Worm (Caenorhabditis elegans): ENCODE results near the gene ptp-3.

Gene ptp-3

DNA sequence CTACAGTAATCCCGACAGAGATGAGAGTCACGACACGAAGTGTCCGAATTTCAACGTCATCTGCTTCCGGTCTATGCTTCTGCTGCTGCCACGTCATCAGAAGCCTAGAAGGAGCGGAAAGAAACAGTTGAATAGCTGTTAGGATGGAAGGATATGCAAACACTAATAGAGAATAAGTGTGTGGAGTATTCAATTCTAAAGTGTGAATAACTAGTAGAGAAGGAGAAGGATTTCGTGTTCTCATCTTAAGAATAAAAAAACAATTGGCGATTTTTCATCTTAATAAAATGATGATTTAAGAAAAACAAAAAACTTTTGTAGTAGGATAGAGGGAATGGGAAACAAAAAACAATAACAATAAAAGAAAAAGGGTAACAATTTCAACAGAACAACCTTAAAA, 70.5 kb downstream of the ptp-3 start, which contains the start of gene col-83:
Gene col-83, minus strand, starts transcription at position 101 of the 400 bp plus-strand sequence.
- TF ChIP-seq hlh-13 (GFP tag; optimal IDR thresholded peaks at IDR 0.05), result no peak
- no peak for TF ChIP-seq ceh-19 (GFP tag; optimal IDR thresholded peaks at IDR 0.05)
- no peak for TF ChIP-seq ref-2 (tag; optimal IDR thresholded peaks at IDR 0.05)
- no peak for TF ChIP-seq ama-1 (optimal IDR thresholded peaks at IDR 0.05)
- TF ChIP-seq unc-42 (tag; optimal IDR thresholded peaks at IDR 0.05), result no peak
- TF ChIP-seq K02D7.2 (tag; optimal IDR thresholded peaks at IDR 0.05), result no peak
- TF ChIP-seq nhr-232 (tag; optimal IDR thresholded peaks at IDR 0.05), result no peak
- no peak for TF ChIP-seq ceh-30 (tag; optimal IDR thresholded peaks at IDR 0.05)
- TF ChIP-seq madf-2 (tag; optimal IDR thresholded peaks at IDR 0.05), result no peak
- TF ChIP-seq ztf-16 (tag; optimal IDR thresholded peaks at IDR 0.05), result no peak
- no peak for TF ChIP-seq pat-9 (tag; optimal IDR thresholded peaks at IDR 0.05)
- no peak for TF ChIP-seq lim-6 (tag; optimal IDR thresholded peaks at IDR 0.05)
- no peak for TF ChIP-seq hlh-6 (tag; optimal IDR thresholded peaks at IDR 0.05)
- TF ChIP-seq eyg-1 (tag; optimal IDR thresholded peaks at IDR 0.05), result no peak

DNA sequence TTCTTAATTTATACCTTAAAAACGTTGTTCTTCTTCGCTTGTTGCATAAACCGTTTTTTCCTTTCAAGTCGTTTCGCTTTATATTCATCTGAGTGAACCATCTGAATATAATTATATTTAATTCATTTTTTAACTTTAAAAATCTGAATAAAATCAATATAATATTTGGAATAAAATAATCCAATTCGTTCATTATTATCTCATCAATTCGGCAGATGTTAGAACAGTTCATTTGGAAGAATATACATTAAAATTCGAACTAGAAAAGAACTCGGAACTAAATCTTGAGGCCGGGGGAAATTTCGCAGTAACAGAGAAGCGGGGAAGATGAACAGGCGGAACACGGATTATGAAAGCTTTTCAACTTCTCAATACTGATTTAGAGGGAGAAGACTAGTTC, 73.6 kb downstream of the ptp-3 start, which contains the start of gene F33A8.4:
Gene F33A8.4, minus strand, starts transcription at position 101 of the 400 bp plus-strand sequence.
- TF ChIP-seq tbx-2 (tag; optimal IDR thresholded peaks at IDR 0.05) (no peak), elt-2 (tag; optimal IDR thresholded peaks at IDR 0.05) (no peak), fax-1 (tag; optimal IDR thresholded peaks at IDR 0.05) (no peak), ref-2 (tag; optimal IDR thresholded peaks at IDR 0.05) (no peak), F13H6.1 (tag; optimal IDR thresholded peaks at IDR 0.05) (no peak), syd-9 (tag; optimal IDR thresholded peaks at IDR 0.05) (no peak), odd-2 (tag; optimal IDR thresholded peaks at IDR 0.05) (no peak), pha-4 (tag; optimal IDR thresholded peaks at IDR 0.05) (no peak)

DNA sequence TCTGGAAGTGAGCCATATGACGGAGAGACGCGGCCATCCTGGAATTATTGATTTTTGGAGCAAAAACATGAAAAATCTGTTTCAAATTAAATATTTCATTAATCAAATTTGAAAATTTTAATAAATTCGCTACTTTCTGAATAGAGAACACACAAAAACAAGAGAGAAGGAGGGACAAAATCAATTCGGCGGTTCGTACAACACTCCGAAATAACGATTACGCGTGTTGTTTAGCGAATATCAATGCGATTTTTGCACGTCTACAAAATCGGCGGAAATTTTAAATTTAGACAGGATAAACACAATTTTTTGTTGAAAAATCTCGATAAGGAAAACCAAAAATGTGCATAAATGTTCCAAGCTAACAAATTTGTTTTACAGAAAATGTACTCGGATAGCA, 74.5 kb downstream of the ptp-3 start, which contains the start of the genes sdhd-1 and ilkp-1:
Gene sdhd-1, minus strand, starts transcription at position 38 of the 400 bp plus-strand sequence.
Gene ilkp-1, plus strand, starts transcription at position 380 of the 400 bp plus-strand sequence.
- TF ChIP-seq nfya-1 (tag; optimal IDR thresholded peaks at IDR 0.05), result peak; percentile 0
- TF ChIP-seq ceh-48 (tag; optimal IDR thresholded peaks at IDR 0.05), result peak; percentile 25
- no peak for TF ChIP-seq sox-2 (GFP tag; IDR thresholded peaks at IDR 0.05)
- TF ChIP-seq unc-42 (tag; optimal IDR thresholded peaks at IDR 0.05), result peak; percentile 73

- TF ChIP-seq ceh-2 (tag; optimal IDR thresholded peaks at IDR 0.05) (no peak), nfya-1 (tag; optimal IDR thresholded peaks at IDR 0.05) (no peak), dmd-4 (tag; optimal IDR thresholded peaks at IDR 0.05; ENCODE audit: borderline replicate concordance) (no peak), unc-42 (tag; optimal IDR thresholded peaks at IDR 0.05) (no peak), ceh-22 (tag; optimal IDR thresholded peaks at IDR 0.05) (no peak), npax-4 (tag; optimal IDR thresholded peaks at IDR 0.05) (no peak), ceh-6 (GFP tag; optimal IDR thresholded peaks at IDR 0.05) (no peak), hlh-30 (tag; optimal IDR thresholded peaks at IDR 0.05; ENCODE audit: insufficient read depth) (no peak), nhr-11 (tag; optimal IDR thresholded peaks at IDR 0.05) (no peak), madf-2 (tag; optimal IDR thresholded peaks at IDR 0.05) (no peak)
Observed at ce11 chrII:11050678-11051077, 75.3 kb downstream of the ptp-3 start.

ce11 chrII:11052526-11052925, 77.2 kb downstream of the ptp-3 start:
- no peak for TF ChIP-seq K09A11.1 (tag; optimal IDR thresholded peaks at IDR 0.05; ENCODE audit: insufficient read depth)
- TF ChIP-seq dve-1 (tag; optimal IDR thresholded peaks at IDR 0.05), result no peak
- no peak for TF ChIP-seq elt-4 (tag; optimal IDR thresholded peaks at IDR 0.05)
- TF ChIP-seq nhr-232 (tag; optimal IDR thresholded peaks at IDR 0.05), result no peak
- TF ChIP-seq npax-4 (tag; optimal IDR thresholded peaks at IDR 0.05), result no peak
- TF ChIP-seq elt-2 (tag; optimal IDR thresholded peaks at IDR 0.05), result no peak
- TF ChIP-seq ceh-19 (GFP tag; optimal IDR thresholded peaks at IDR 0.05), result no peak
- TF ChIP-seq ceh-14 (tag; optimal IDR thresholded peaks at IDR 0.05), result no peak
- no peak for TF ChIP-seq pqm-1 (tag; optimal IDR thresholded peaks at IDR 0.05)
- TF ChIP-seq rnt-1 (tag; optimal IDR thresholded peaks at IDR 0.05), result no peak

Data from whole organism, late embryonic.